Worm (Caenorhabditis elegans) whole organism, L4 larva: ENCODE data around the gene sdha-1.

ENCODE experiments used
- F26F4.8 ChIP-seq: fragments of 200-800 bp; sonication (Bioruptor generic); conservative IDR thresholded peaks from 2 replicates; pipeline ENCODE4 v1.3.6; 2022; ENCODE audit warnings: missing genetic modification characterization, missing compliant biosample characterization
- F37D6.2 ChIP-seq: sonication (generic microtip); optimal IDR thresholded peaks from 2 replicates; lab custom pipeline; 2016; ENCODE audit warnings: mild to moderate bottlenecking, missing genetic modification characterization, missing compliant biosample characterization
- F44E2.7 ChIP-seq: fragments of 200-800 bp; sonication (Bioruptor generic); IDR thresholded peaks from 2 replicates; pipeline ENCODE4 v2.1.2; 2022; ENCODE audit warnings: missing genetic modification characterization, missing compliant biosample characterization
- R02D3.7 ChIP-seq: fragments of 150-350 bp; sonication (generic microtip); optimal IDR thresholded peaks from 3 replicates; lab custom pipeline; 2014; ENCODE audit warnings: missing biosample characterization, missing genetic modification characterization
- T20F7.1 ChIP-seq: fragments of 200-800 bp; sonication (Bioruptor generic); optimal IDR thresholded peaks from 2 replicates; lab custom pipeline; 2018; ENCODE audit warnings: mild to moderate bottlenecking, missing genetic modification characterization, missing compliant biosample characterization
- Y5F2A.4 ChIP-seq: fragments of 200-800 bp; sonication (Bioruptor generic); optimal IDR thresholded peaks from 2 replicates; lab custom pipeline; 2018; ENCODE audit warnings: mild to moderate bottlenecking, missing genetic modification characterization, missing compliant biosample characterization
- ZK337.2 ChIP-seq: fragments of 200-800 bp; sonication (Bioruptor generic); IDR thresholded peaks from 2 replicates; pipeline ENCODE4 v1.3.6; 2022; ENCODE audit warnings: missing genetic modification reagents, missing genetic modification characterization, missing compliant biosample characterization
- aha-1 ChIP-seq: fragments of 150-350 bp; peaks from one replicate; lab custom pipeline; 2014; ENCODE audit warnings: missing biosample characterization, missing genetic modification characterization
- aly-2 ChIP-seq: sonication (generic microtip); optimal IDR thresholded peaks from 2 replicates; lab custom pipeline; 2018; ENCODE audit warnings: missing biosample characterization, missing genetic modification characterization
- ama-1 ChIP-seq: fragments of 150-350 bp; optimal IDR thresholded peaks from 2 replicates; lab custom pipeline; 2014; ENCODE audit warnings: inconsistent platforms, mixed read lengths
- ceh-20 ChIP-seq: fragments of 200-800 bp; sonication (Bioruptor generic); IDR thresholded peaks from 2 replicates; pipeline ENCODE4 v1.3.6; 2022; ENCODE audit warnings: missing genetic modification reagents, missing genetic modification characterization, missing compliant biosample characterization
- ceh-32 ChIP-seq: sonication (generic microtip); optimal IDR thresholded peaks from 2 replicates; lab custom pipeline; 2016; ENCODE audit warnings: mild to moderate bottlenecking, missing genetic modification characterization, missing compliant biosample characterization; ENCODE audit not compliant: poor library complexity
- ceh-44 ChIP-seq: fragments of 200-800 bp; sonication (Bioruptor generic); IDR thresholded peaks from 2 replicates; pipeline ENCODE4 v1.3.6; 2022; ENCODE audit warnings: missing genetic modification reagents, missing genetic modification characterization, missing compliant biosample characterization
- ctbp-1 ChIP-seq: fragments of 200-800 bp; sonication (Bioruptor generic); IDR thresholded peaks from 2 replicates; pipeline ENCODE4 v1.3.6; 2022; ENCODE audit warnings: missing genetic modification reagents, missing genetic modification characterization, missing compliant biosample characterization
- daf-16 ChIP-seq, 3 experiments: sonication (generic microtip); optimal IDR thresholded peaks; 2 replicates each; lab custom pipeline; 2016 to 2017; ENCODE audit warnings: missing genetic modification characterization in 3 of 3, missing genetic modification reagents in 3 of 3, mild to moderate bottlenecking in 2 of 3, missing compliant biosample characterization in 2 of 3, missing biosample characterization in 1 of 3, moderate library complexity in 1 of 3
- dmd-6 ChIP-seq: fragments of 200-800 bp; sonication (Bioruptor generic); IDR thresholded peaks from 2 replicates; pipeline ENCODE4 v1.3.6; 2022; ENCODE audit warnings: missing genetic modification reagents, missing genetic modification characterization, missing compliant biosample characterization
- dmd-8 ChIP-seq: fragments of 200-800 bp; sonication (Bioruptor generic); IDR thresholded peaks from 2 replicates; pipeline ENCODE4 v1.3.6; 2022; ENCODE audit warnings: missing genetic modification characterization, missing compliant biosample characterization
- fkh-10 ChIP-seq: fragments of 150-350 bp; optimal IDR thresholded peaks from 2 replicates; lab custom pipeline; 2014; ENCODE audit warnings: missing biosample characterization, missing genetic modification reagents, missing genetic modification characterization
- hif-1 ChIP-seq, 2 experiments: sonication (generic microtip); optimal IDR thresholded peaks; 2 replicates each; lab custom pipeline; 2016 to 2017; ENCODE audit warnings: missing compliant biosample characterization in 2 of 2, missing genetic modification characterization in 2 of 2, missing genetic modification reagents in 2 of 2, missing genotype in 2 of 2, mild to moderate bottlenecking in 1 of 2
- hlh-11 ChIP-seq: fragments of 200-800 bp; sonication (Bioruptor generic); optimal IDR thresholded peaks from 2 replicates; lab custom pipeline; 2018; ENCODE audit warnings: mild to moderate bottlenecking, missing genetic modification characterization, missing compliant biosample characterization
- hlh-30 ChIP-seq: sonication (generic microtip); optimal IDR thresholded peaks from 2 replicates; lab custom pipeline; 2017; ENCODE audit warnings: antibody characterized with exemption, mild to moderate bottlenecking, missing genetic modification characterization, missing compliant biosample characterization; ENCODE audit not compliant: insufficient read depth
- hmg-1.1 ChIP-seq: fragments of 200-800 bp; sonication (Bioruptor generic); IDR thresholded peaks from 2 replicates; pipeline ENCODE4 v1.3.6; 2022; ENCODE audit warnings: missing genetic modification reagents, missing genetic modification characterization, missing compliant biosample characterization
- lsy-2 ChIP-seq, 2 experiments: fragments of 150-350 bp in 1 of 2; sonication (generic microtip) in 1 of 2; optimal IDR thresholded peaks; 2 replicates each; lab custom pipeline; 2014 to 2017; ENCODE audit warnings: missing biosample characterization in 2 of 2, missing genetic modification characterization in 2 of 2
- madf-9 ChIP-seq: fragments of 200-800 bp; sonication (Bioruptor generic); conservative IDR thresholded peaks from 2 replicates; pipeline ENCODE4 v1.3.6; 2022; ENCODE audit warnings: missing genetic modification reagents, missing genetic modification characterization, missing compliant biosample characterization
- mdl-1 ChIP-seq, 2 experiments: fragments of 150-350 bp in 1 of 2; sonication (generic microtip) in 1 of 2; optimal IDR thresholded peaks; 2 replicates each; lab custom pipeline; 2014 to 2017; ENCODE audit warnings: missing biosample characterization in 2 of 2, missing genetic modification characterization in 2 of 2
- mep-1 ChIP-seq: fragments of 150-350 bp; sonication (generic microtip); optimal IDR thresholded peaks from 3 replicates; lab custom pipeline; 2014; ENCODE audit warnings: missing biosample characterization, missing genetic modification characterization
- mes-2 ChIP-seq: sonication (generic microtip); optimal IDR thresholded peaks from 2 replicates; lab custom pipeline; 2016; ENCODE audit warnings: missing genotype, mild to moderate bottlenecking, missing genetic modification characterization, missing compliant biosample characterization; ENCODE audit not compliant: poor library complexity, severe bottlenecking
- mxl-2 ChIP-seq: fragments of 200-800 bp; sonication (Bioruptor generic); conservative IDR thresholded peaks from 2 replicates; pipeline ENCODE4 v1.3.6; 2022; ENCODE audit warnings: missing genetic modification reagents, missing genetic modification characterization, missing compliant biosample characterization
- mxl-3 ChIP-seq: fragments of 200-800 bp; sonication (Bioruptor generic); optimal IDR thresholded peaks from 2 replicates; lab custom pipeline; 2018; ENCODE audit warnings: mild to moderate bottlenecking, missing genetic modification characterization, missing compliant biosample characterization
- nhr-102 ChIP-seq: sonication (generic microtip); optimal IDR thresholded peaks from 2 replicates; lab custom pipeline; 2016; ENCODE audit warnings: mild to moderate bottlenecking, missing genetic modification characterization, moderate library complexity, missing compliant biosample characterization
- nhr-11 ChIP-seq: fragments of 150-350 bp; optimal IDR thresholded peaks from 2 replicates; lab custom pipeline; 2014; ENCODE audit warnings: missing biosample characterization, missing genetic modification characterization
- nhr-25 ChIP-seq: sonication (generic microtip); optimal IDR thresholded peaks from 2 replicates; lab custom pipeline; 2017; ENCODE audit warnings: missing genetic modification characterization, mild to moderate bottlenecking, missing compliant biosample characterization, antibody characterized with exemption, moderate library complexity, borderline replicate concordance; ENCODE audit not compliant: insufficient read depth
- nhr-42 ChIP-seq: fragments of 200-800 bp; sonication (Bioruptor generic); IDR thresholded peaks from 2 replicates; pipeline ENCODE4 v1.3.6; 2022; ENCODE audit warnings: missing genetic modification characterization, missing compliant biosample characterization
- php-3 ChIP-seq: fragments of 200-800 bp; sonication (Bioruptor generic); IDR thresholded peaks from 2 replicates; pipeline ENCODE4 v1.3.6; 2022; ENCODE audit warnings: missing genetic modification reagents, missing genetic modification characterization, missing compliant biosample characterization
- rbr-2 ChIP-seq: sonication (generic microtip); optimal IDR thresholded peaks from 2 replicates; lab custom pipeline; 2016; ENCODE audit warnings: missing genotype, missing genetic modification characterization, missing compliant biosample characterization
- unc-39 ChIP-seq: sonication (generic microtip); optimal IDR thresholded peaks from 2 replicates; lab custom pipeline; 2017; ENCODE audit warnings: missing biosample characterization, missing genetic modification characterization
- unc-62 ChIP-seq, 3 experiments: fragments of 150-350 bp in 1 of 3; sonication (generic microtip); optimal IDR thresholded peaks in 2 of 3; peaks in 1 of 3; 1 replicate in 1 of 3; 2 replicates in 2 of 3; lab custom pipeline; 2014 to 2017; ENCODE audit warnings: missing biosample characterization in 3 of 3, missing genetic modification characterization in 3 of 3, missing genetic modification reagents in 3 of 3, missing genotype in 1 of 3
- zag-1 ChIP-seq: fragments of 150-350 bp; optimal IDR thresholded peaks from 2 replicates; lab custom pipeline; 2014; ENCODE audit warnings: missing biosample characterization, missing genetic modification characterization
- zfp-3 ChIP-seq: fragments of 200-800 bp; sonication (Bioruptor generic); conservative IDR thresholded peaks from 2 replicates; pipeline ENCODE4 v1.3.6; 2022; ENCODE audit warnings: missing genetic modification reagents, missing genetic modification characterization, missing compliant biosample characterization
- ztf-11 ChIP-seq: fragments of 150-350 bp; optimal IDR thresholded peaks from 2 replicates; lab custom pipeline; 2014; ENCODE audit warnings: missing biosample characterization, missing genetic modification characterization

The sdha-1 gene

DNA sequence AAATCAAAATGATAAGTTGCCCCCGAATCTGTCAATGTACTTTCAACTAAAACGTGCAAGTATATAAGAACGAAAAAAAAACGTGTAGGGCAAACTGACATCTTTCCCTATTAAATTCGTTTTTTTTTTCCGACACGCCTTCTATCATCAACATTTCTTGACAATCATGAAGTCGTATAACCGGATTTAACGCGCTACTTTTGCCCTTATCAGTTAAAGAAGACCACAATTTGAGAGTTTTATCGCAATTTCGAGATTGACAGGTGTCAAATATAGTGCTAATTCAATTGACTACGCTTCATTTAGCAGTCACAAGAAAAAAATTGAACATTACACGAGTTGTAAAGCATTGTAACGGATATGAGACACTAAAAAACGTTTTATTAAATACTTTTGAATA, 21.3 kb upstream of the sdha-1 start (continued):
- TF ChIP-seq nhr-25 (tag; lab: Kevin White, UChicago) (no peak), nhr-102 (tag; lab: Kevin White, UChicago) (peak; percentile 22), unc-62 (GFP tag; optimal IDR thresholded peaks at IDR 0.05 in 1 of 2; lab: Kevin White, UChicago) (peak; percentile 80 to 81), unc-62 (tag; optimal IDR thresholded peaks at IDR 0.05; lab: Kevin White, UChicago) (no peak), madf-9 (no peak), php-3 (GFP tag; lab: Robert Waterston, UW) (peak; percentile 95), F44E2.7 (GFP tag; lab: Robert Waterston, UW) (no peak), daf-16 (GFP tag; optimal IDR thresholded peaks at IDR 0.05; lab: Kevin White, UChicago) (peak in 1 of 2 experiments; percentile 50), daf-16 (tag; optimal IDR thresholded peaks at IDR 0.05; lab: Kevin White, UChicago) (peak; percentile 62), mes-2 (no peak)

DNA sequence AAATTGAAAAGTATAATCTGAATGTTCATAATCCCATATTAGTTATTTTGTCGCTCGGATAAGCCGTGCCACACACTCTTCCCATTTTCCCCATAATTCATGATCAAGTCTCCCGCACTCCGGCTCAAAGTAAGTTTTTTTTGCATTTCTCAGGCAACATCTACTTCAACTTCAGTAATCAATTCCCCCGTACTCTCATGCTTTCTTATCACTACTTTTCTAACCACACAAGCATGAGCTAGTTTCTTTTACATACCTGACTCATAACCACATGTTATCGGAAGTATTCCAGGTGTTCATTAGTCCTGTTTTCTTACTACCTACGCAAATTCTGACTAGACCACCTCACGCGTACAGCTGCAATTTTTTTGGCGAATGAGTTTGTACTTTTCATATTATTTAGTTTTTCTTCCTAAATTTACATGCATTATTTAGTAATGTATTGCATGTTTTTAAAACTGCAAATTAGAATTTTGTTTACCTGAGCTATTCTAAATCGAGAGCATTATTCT, 20.8 kb upstream of the sdha-1 start:
- TF ChIP-seq mxl-2 (no peak), nhr-11 (tag; lab: Kevin White, UChicago) (peak; percentile 4), aha-1 (tag; lab: Kevin White, UChicago) (peak; percentile 90), ctbp-1 (no peak), zfp-3 (no peak), ztf-11 (tag; lab: Kevin White, UChicago) (no peak), ama-1 (no peak), Y5F2A.4 (GFP tag; lab: Kevin White, UChicago) (no peak), dmd-8 (no peak), F26F4.8 (GFP tag; lab: Robert Waterston, UW) (no peak), ceh-32 (tag; lab: Kevin White, UChicago) (no peak), nhr-25 (tag; lab: Kevin White, UChicago) (no peak), dmd-6 (GFP tag; lab: Robert Waterston, UW) (no peak), zag-1 (tag; lab: Kevin White, UChicago) (no peak), unc-39 (tag; lab: Kevin White, UChicago) (no peak), ceh-20 (GFP tag; lab: Robert Waterston, UW) (no peak)

- TF ChIP-seq mep-1 (tag; lab: Kevin White, UChicago) (peak; percentile 19), fkh-10 (GFP tag; lab: Kevin White, UChicago) (peak; percentile 21), hlh-30 (tag; lab: Kevin White, UChicago) (peak; percentile 36), daf-16 (GFP tag; optimal IDR thresholded peaks at IDR 0.05; lab: Kevin White, UChicago) (no peak), daf-16 (tag; optimal IDR thresholded peaks at IDR 0.05; lab: Kevin White, UChicago) (peak; percentile 2), nhr-42 (no peak), F37D6.2 (tag; lab: Kevin White, UChicago) (peak; percentile 25), R02D3.7 (tag; lab: Kevin White, UChicago) (no peak), ctbp-1 (no peak), mdl-1 (tag; optimal IDR thresholded peaks at IDR 0.05; lab: Kevin White, UChicago) (peak; percentile 36 to 83), ZK337.2 (no peak), lsy-2 (tag; optimal IDR thresholded peaks at IDR 0.05; lab: Kevin White, UChicago) (peak in 1 of 2 experiments; percentile 14), mes-2 (peak; percentile 23), rbr-2 (no peak), ceh-44 (no peak), nhr-11 (tag; lab: Kevin White, UChicago) (no peak), hlh-11 (peak; percentile 57), hmg-1.1 (0 out of 2 replicates have a peak, but pooled peaks have one; percentile 8), aha-1 (tag; lab: Kevin White, UChicago) (peak; percentile 94), unc-62 (GFP tag; optimal IDR thresholded peaks at IDR 0.05 in 1 of 2; lab: Kevin White, UChicago) (peak in 1 of 2 experiments; percentile 98), unc-62 (tag; optimal IDR thresholded peaks at IDR 0.05; lab: Kevin White, UChicago) (no peak), hif-1 (tag; optimal IDR thresholded peaks at IDR 0.05; lab: Kevin White, UChicago) (peak in 1 of 2 experiments; percentile 25), aly-2 (tag; lab: Kevin White, UChicago) (no peak), mxl-3 (GFP tag; lab: Kevin White, UChicago) (peak; percentile 44), T20F7.1 (GFP tag; lab: Kevin White, UChicago) (no peak)
These were observed 20.1 kb upstream of the sdha-1 start for ce11 chrX:8565810-8566416.
